Worm (Caenorhabditis elegans): ENCODE data around the gene pinn-1.

The pinn-1 gene

ce11 chrII:2888957-2889630, at the start of gene pinn-1:
Gene pinn-1 (minus strand): TSS chrII:2889007.
- TF ChIP-seq fos-1 (tag; optimal IDR thresholded peaks at IDR 0.05), result no peak
- no peak for TF ChIP-seq snpc-4 (tag; optimal IDR thresholded peaks at IDR 0.05)
- TF ChIP-seq nhr-48 (tag; optimal IDR thresholded peaks at IDR 0.05), result no peak
- TF ChIP-seq mdt-29 (GFP tag; IDR thresholded peaks at IDR 0.05), result peak; percentile 74
- TF ChIP-seq mdl-1 (tag; optimal IDR thresholded peaks at IDR 0.05), result no peak
- peak; percentile 99 for TF ChIP-seq lin-38 (GFP tag; IDR thresholded peaks at IDR 0.05)
- peak; percentile 74; the same call in 1 of the 2 replicates for TF ChIP-seq D1046.2 (GFP tag; IDR thresholded peaks at IDR 0.05)
- TF ChIP-seq nhr-6 (tag; optimal IDR thresholded peaks at IDR 0.05), result peak; percentile 55
- peak; percentile 79 for TF ChIP-seq T26A8.4 (GFP tag; IDR thresholded peaks at IDR 0.05)
- TF ChIP-seq ztf-11 (tag; optimal IDR thresholded peaks at IDR 0.05), result no peak
- TF ChIP-seq nhr-102 (tag; optimal IDR thresholded peaks at IDR 0.05), result peak; percentile 75
- no peak for TF ChIP-seq F26F4.8 (GFP tag; conservative IDR thresholded peaks at IDR 0.05)
- TF ChIP-seq cey-2 (tag; optimal IDR thresholded peaks at IDR 0.05; ENCODE audit: borderline replicate concordance, insufficient read depth), result no peak
- peak; percentile 85 for TF ChIP-seq dmd-6 (GFP tag; IDR thresholded peaks at IDR 0.05)
- TF ChIP-seq zip-2 (tag; optimal IDR thresholded peaks at IDR 0.05), result no peak
- TF ChIP-seq ZK337.2 (GFP tag; IDR thresholded peaks at IDR 0.05), result peak; percentile 96
- no peak for TF ChIP-seq ceh-82 (tag; optimal IDR thresholded peaks at IDR 0.05)
- no peak for TF ChIP-seq nhr-111 (GFP tag; optimal IDR thresholded peaks at IDR 0.05)
- no peak for TF ChIP-seq zip-11 (GFP tag; IDR thresholded peaks at IDR 0.05)
- TF ChIP-seq spr-1 (tag; optimal IDR thresholded peaks at IDR 0.05), result peak; percentile 64
- TF ChIP-seq madf-5 (GFP tag; IDR thresholded peaks at IDR 0.05), result peak; percentile 67 to 85; a peak in 2 of 4 replicates
- no peak for TF ChIP-seq unc-62 (GFP tag; optimal IDR thresholded peaks at IDR 0.05 in 1 of 2)
- no peak for TF ChIP-seq unc-62 (tag; optimal IDR thresholded peaks at IDR 0.05)
- TF ChIP-seq mxl-2 (GFP tag; conservative IDR thresholded peaks at IDR 0.05), result 0 out of 2 replicates have a peak, but pooled peaks have one; percentile 16
- peak; percentile 97 for TF ChIP-seq dmd-9 (GFP tag; IDR thresholded peaks at IDR 0.05)
- TF ChIP-seq daf-16 (GFP tag; optimal IDR thresholded peaks at IDR 0.05), result peak in 1 of 2 experiments; percentile 36
- no peak for TF ChIP-seq daf-16 (tag; optimal IDR thresholded peaks at IDR 0.05)
- peak; percentile 46 for TF ChIP-seq ceh-28 (tag; optimal IDR thresholded peaks at IDR 0.05)
- TF ChIP-seq ctbp-1 (GFP tag; IDR thresholded peaks at IDR 0.05), result peak; percentile 72
- TF ChIP-seq gei-8 (GFP tag; optimal IDR thresholded peaks at IDR 0.05), result no peak
- peak; percentile 75 for TF ChIP-seq pha-4 (GFP tag; IDR thresholded peaks at IDR 0.05)
- peak; percentile 43 for TF ChIP-seq pha-4 (tag; optimal IDR thresholded peaks at IDR 0.05)
- TF ChIP-seq saeg-2 (GFP tag; IDR thresholded peaks at IDR 0.05), result 0 out of 2 replicates have a peak, but pooled peaks have one; percentile 28
- peak; percentile 87 for TF ChIP-seq ceh-44 (GFP tag; IDR thresholded peaks at IDR 0.05)
- TF ChIP-seq skn-1 (tag; optimal IDR thresholded peaks at IDR 0.05), result no peak
- peak; percentile 92 for TF ChIP-seq unc-130 (GFP tag; optimal IDR thresholded peaks at IDR 0.05)
- TF ChIP-seq nhr-25 (tag; optimal IDR thresholded peaks at IDR 0.05; ENCODE audit: borderline replicate concordance, insufficient read depth), result peak; percentile 59
- TF ChIP-seq daf-19 (GFP tag; conservative IDR thresholded peaks at IDR 0.05), result no peak
- TF ChIP-seq dmd-8 (GFP tag; IDR thresholded peaks at IDR 0.05), result no peak
- 0 out of 2 replicates have a peak, but pooled peaks have one; percentile 19 for TF ChIP-seq egl-43 (GFP tag; IDR thresholded peaks at IDR 0.05)
- no peak for TF ChIP-seq ceh-62 (tag; optimal IDR thresholded peaks at IDR 0.05)
- TF ChIP-seq F44E2.7 (GFP tag; IDR thresholded peaks at IDR 0.05), result no peak
- TF ChIP-seq lin-1 (GFP tag; IDR thresholded peaks at IDR 0.05), result peak; percentile 48; the same call in 1 of the 2 replicates
- peak; percentile 31 for TF ChIP-seq F10B5.3 (tag; optimal IDR thresholded peaks at IDR 0.05)
- peak; percentile 57 for TF ChIP-seq F49E8.2 (tag; optimal IDR thresholded peaks at IDR 0.05; ENCODE audit: borderline replicate concordance)
- peak; percentile 87 for TF ChIP-seq duxl-1 (tag; optimal IDR thresholded peaks at IDR 0.05; ENCODE audit: poor library complexity)
- no peak for TF ChIP-seq nhr-10 (tag; optimal IDR thresholded peaks at IDR 0.05)
- TF ChIP-seq ceh-20 (GFP tag; IDR thresholded peaks at IDR 0.05), result peak; percentile 91
- peak; percentile 94 for TF ChIP-seq aha-1 (tag)
- 0 out of 2 replicates have a peak, but pooled peaks have one; percentile 20 for TF ChIP-seq Y105C5A.15 (GFP tag; IDR thresholded peaks at IDR 0.05)
- TF ChIP-seq lin-39 (tag; optimal IDR thresholded peaks at IDR 0.05), result no peak

Measured in whole organism, L4 larva.